Worm (Caenorhabditis elegans): ENCODE results near the gene npr-26.

ce11 chrIV:17361143-17361542 lies 56.5 kb downstream of the npr-26 start, which contains the start of gene clec-202:
- no peak for TF ChIP-seq xbp-1 (tag; optimal IDR thresholded peaks at IDR 0.05)
- TF ChIP-seq elt-2 (tag; optimal IDR thresholded peaks at IDR 0.05): no peak
- TF ChIP-seq nhr-28 (tag; optimal IDR thresholded peaks at IDR 0.05): no peak
- no peak for TF ChIP-seq snpc-4 (tag; optimal IDR thresholded peaks at IDR 0.05)
- TF ChIP-seq nhr-19 (GFP tag; conservative IDR thresholded peaks at IDR 0.05): no peak
- TF ChIP-seq mef-2 (tag; optimal IDR thresholded peaks at IDR 0.05): no peak
- no peak for TF ChIP-seq tbx-2 (tag; optimal IDR thresholded peaks at IDR 0.05)
- no peak for TF ChIP-seq Y116A8C.19 (tag; optimal IDR thresholded peaks at IDR 0.05; ENCODE audit: borderline replicate concordance)
- TF ChIP-seq efl-1 (optimal IDR thresholded peaks at IDR 0.05): no peak
- TF ChIP-seq efl-1 (GFP tag; optimal IDR thresholded peaks at IDR 0.05 in 1 of 2): no peak
- no peak for TF ChIP-seq lir-3 (tag; optimal IDR thresholded peaks at IDR 0.05; ENCODE audit: poor library complexity)
- TF ChIP-seq nhr-237 (tag; optimal IDR thresholded peaks at IDR 0.05): no peak
- no peak for TF ChIP-seq nhr-90 (tag; optimal IDR thresholded peaks at IDR 0.05; ENCODE audit: poor library complexity)
- no peak for TF ChIP-seq elt-3 (tag; optimal IDR thresholded peaks at IDR 0.05)
- TF ChIP-seq unc-62 (GFP tag; optimal IDR thresholded peaks at IDR 0.05): no peak
